Worm (Caenorhabditis elegans) whole organism, L1 larva: ENCODE results near the gene C35D10.7.
A peak's percentile ranks its signal among the peaks of the same experiment; 100 is the strongest.

ENCODE experiments used
- aly-2 ChIP-seq: fragments of 150-350 bp; optimal IDR thresholded peaks from 2 replicates; lab custom pipeline; 2014; ENCODE audit warnings: missing biosample characterization, missing genetic modification characterization
- efl-1 ChIP-seq, 4 experiments: fragments of 150-350 bp; optimal IDR thresholded peaks in 3 of 4; peaks in 1 of 4; 1 replicate in 1 of 4; 2 replicates in 3 of 4; lab custom pipeline; 2014; ENCODE audit warnings: missing biosample characterization in 2 of 4, missing genetic modification characterization in 2 of 4, missing genetic modification reagents in 2 of 4
- elt-3 ChIP-seq, 6 experiments: fragments of 150-350 bp in 1 of 6; sonication (generic microtip); optimal IDR thresholded peaks; 2 replicates each; lab custom pipeline; 2017 to 2018; ENCODE audit warnings: missing biosample characterization in 6 of 6, missing genetic modification characterization in 6 of 6, inconsistent platforms in 1 of 6
- fkh-10 ChIP-seq: sonication (generic microtip); optimal IDR thresholded peaks from 2 replicates; lab custom pipeline; 2017; ENCODE audit warnings: missing biosample characterization, missing genetic modification reagents, missing genetic modification characterization
- lin-35 ChIP-seq, 2 experiments: fragments of 150-350 bp; optimal IDR thresholded peaks; 2 replicates each; lab custom pipeline; 2014; ENCODE audit warnings: missing biosample characterization in 2 of 2, missing genetic modification characterization in 2 of 2, missing genetic modification reagents in 2 of 2
- lin-39 ChIP-seq: fragments of 150-350 bp; optimal IDR thresholded peaks from 2 replicates; lab custom pipeline; 2014; ENCODE audit warnings: missing biosample characterization, missing genetic modification reagents, missing genetic modification characterization
- nhr-71 ChIP-seq: sonication (generic microtip); optimal IDR thresholded peaks from 2 replicates; lab custom pipeline; 2016; ENCODE audit warnings: mild to moderate bottlenecking, missing genetic modification characterization, moderate library complexity, missing compliant biosample characterization
- nhr-76 ChIP-seq: sonication (generic microtip); optimal IDR thresholded peaks from 2 replicates; lab custom pipeline; 2017; ENCODE audit warnings: missing biosample characterization, missing genetic modification characterization
- nhr-77 ChIP-seq: fragments of 150-350 bp; optimal IDR thresholded peaks from 2 replicates; lab custom pipeline; 2014; ENCODE audit warnings: missing biosample characterization, missing genetic modification characterization
- pqm-1 ChIP-seq: sonication (generic microtip); optimal IDR thresholded peaks from 3 replicates; lab custom pipeline; 2017; ENCODE audit warnings: missing biosample characterization, missing genetic modification characterization
- unc-130 ChIP-seq: fragments of 150-350 bp; optimal IDR thresholded peaks from 2 replicates; lab custom pipeline; 2017; ENCODE audit warnings: missing biosample characterization, missing genetic modification characterization, inconsistent platforms
- unc-62 ChIP-seq: fragments of 150-350 bp; optimal IDR thresholded peaks from 2 replicates; lab custom pipeline; 2014; ENCODE audit warnings: missing biosample characterization, missing genetic modification reagents, missing genetic modification characterization

DNA sequence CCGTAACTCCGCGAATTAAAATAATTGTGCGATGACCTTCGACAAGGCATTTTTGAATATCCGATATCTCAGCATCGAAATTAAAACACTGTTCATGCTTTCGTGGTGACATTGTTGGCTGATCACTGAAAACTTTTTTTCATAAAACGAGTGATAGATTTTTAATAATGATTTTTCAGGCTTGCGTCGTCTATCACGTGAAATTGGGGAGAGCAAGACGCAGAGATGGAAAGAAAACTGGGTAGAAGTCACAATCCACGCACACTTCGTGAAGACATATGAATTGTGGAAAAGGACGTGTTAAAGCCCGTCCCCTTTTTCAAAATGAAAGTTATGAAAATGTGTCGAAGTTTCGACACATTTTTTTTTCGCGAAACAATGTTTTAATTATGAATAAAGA, 6.3 kb upstream of the C35D10.7 start, which contains the start of gene nonu-1:
- TF ChIP-seq fkh-10 (GFP tag; lab: Kevin White, UChicago) (no peak), nhr-71 (tag; lab: Kevin White, UChicago) (no peak), pqm-1 (tag; lab: Kevin White, UChicago) (no peak), unc-130 (tag; lab: Kevin White, UChicago) (no peak), nhr-76 (no peak), elt-3 (tag; optimal IDR thresholded peaks at IDR 0.05; lab: Kevin White, UChicago) (no peak), aly-2 (tag; lab: Kevin White, UChicago) (no peak), lin-39 (tag; lab: Kevin White, UChicago) (no peak), unc-62 (GFP tag; lab: Kevin White, UChicago) (no peak), lin-35 (GFP tag; optimal IDR thresholded peaks at IDR 0.05; lab: Kevin White, UChicago) (peak in 1 of 2 experiments; percentile 21), efl-1 (optimal IDR thresholded peaks at IDR 0.05; lab: Kevin White, UChicago) (no peak), efl-1 (GFP tag; optimal IDR thresholded peaks at IDR 0.05 in 1 of 2; lab: Kevin White, UChicago) (peak in 1 of 2 experiments; percentile 78), nhr-77 (tag; lab: Kevin White, UChicago) (no peak)
